Fruit fly (Drosophila melanogaster) whole organism, embryonic: Measurements from ENCODE around the gene Zasp66.
A peak's percentile ranks its signal among the peaks of the same experiment; 100 is the strongest.

Experiments
- Aef1 ChIP-seq: fragments of 200-800 bp; sonication (Bioruptor generic); IDR thresholded peaks from 3 replicates; pipeline ENCODE4 v1.3.6; 2022; ENCODE audit warnings: missing biosample characterization, missing genetic modification characterization
- Asciz ChIP-seq: fragments of 200-800 bp; sonication (Bioruptor generic); optimal IDR thresholded peaks from 2 replicates; lab custom pipeline; 2017; ENCODE audit warnings: missing biosample characterization, mild to moderate bottlenecking, missing genetic modification characterization, missing genetic modification reagents
- Bdp1 ChIP-seq: fragments of 200-800 bp; sonication (Bioruptor generic); optimal IDR thresholded peaks from 3 replicates; lab custom pipeline; 2016; ENCODE audit warnings: missing biosample characterization, missing genetic modification characterization
- CG10321 ChIP-seq: fragments of 200-800 bp; sonication (Bioruptor generic); IDR thresholded peaks from 2 replicates; pipeline ENCODE4 v1.3.6; 2022; ENCODE audit warnings: missing biosample characterization, missing genetic modification characterization
- CG11695 ChIP-seq: fragments of 200-800 bp; sonication (Bioruptor generic); IDR thresholded peaks from 3 replicates; pipeline ENCODE4 v1.3.6; 2022; ENCODE audit warnings: missing biosample characterization, missing genetic modification characterization
- CG12104 ChIP-seq: fragments of 200-800 bp; sonication (Bioruptor generic); optimal IDR thresholded peaks from 3 replicates; lab custom pipeline; 2016; ENCODE audit warnings: missing biosample characterization, missing genetic modification characterization
- CG12236 ChIP-seq: fragments of 200-800 bp; sonication (Bioruptor generic); optimal IDR thresholded peaks from 2 replicates; lab custom pipeline; 2016; ENCODE audit warnings: missing biosample characterization, missing genetic modification characterization
- CG16815 ChIP-seq: fragments of 200-800 bp; sonication (Bioruptor generic); optimal IDR thresholded peaks from 3 replicates; lab custom pipeline; 2017; ENCODE audit warnings: missing biosample characterization, mild to moderate bottlenecking, missing genetic modification characterization
- CG17802 ChIP-seq: fragments of 200-800 bp; sonication (Bioruptor generic); optimal IDR thresholded peaks from 2 replicates; lab custom pipeline; 2018; ENCODE audit warnings: missing biosample characterization, mild to moderate bottlenecking, missing genetic modification characterization, moderate library complexity
- CG18011 ChIP-seq: fragments of 200-800 bp; sonication (Bioruptor generic); optimal IDR thresholded peaks from 2 replicates; lab custom pipeline; 2017; ENCODE audit warnings: missing biosample characterization, missing genetic modification characterization, mild to moderate bottlenecking, moderate library complexity, missing genotype
- CG2202 ChIP-seq: fragments of 200-800 bp; sonication (Bioruptor generic); optimal IDR thresholded peaks from 2 replicates; lab custom pipeline; 2018; ENCODE audit warnings: missing biosample characterization, mild to moderate bottlenecking, missing genetic modification characterization
- CG3281 ChIP-seq: fragments of 200-800 bp; sonication (Bioruptor generic); optimal IDR thresholded peaks from 3 replicates; lab custom pipeline; 2017; ENCODE audit warnings: missing biosample characterization, mild to moderate bottlenecking, missing genetic modification characterization
- CG33557 ChIP-seq: fragments of 200-800 bp; sonication (Bioruptor generic); optimal IDR thresholded peaks from 2 replicates; lab custom pipeline; 2019; ENCODE audit warnings: missing biosample characterization, mild to moderate bottlenecking, missing genetic modification characterization, moderate library complexity
- CG7556 ChIP-seq: fragments of 200-800 bp; sonication (Bioruptor generic); optimal IDR thresholded peaks from 2 replicates; lab custom pipeline; 2017; ENCODE audit warnings: missing biosample characterization, mild to moderate bottlenecking, missing genetic modification characterization
- CG9817 ChIP-seq: fragments of 200-800 bp; sonication (Bioruptor generic); optimal IDR thresholded peaks from 2 replicates; lab custom pipeline; 2018; ENCODE audit warnings: missing biosample characterization, mild to moderate bottlenecking, missing genetic modification characterization, moderate library complexity
- Dek ChIP-seq: fragments of 200-800 bp; sonication (Bioruptor generic); optimal IDR thresholded peaks from 3 replicates; lab custom pipeline; 2019; ENCODE audit warnings: missing biosample characterization, mild to moderate bottlenecking, missing genetic modification characterization, moderate library complexity
- MBD-R2 ChIP-seq: fragments of 200-800 bp; sonication (Bioruptor generic); IDR thresholded peaks from 2 replicates; pipeline ENCODE4 v1.3.6; 2022; ENCODE audit warnings: missing biosample characterization, missing genetic modification characterization
- MTF-1 ChIP-seq: fragments of 200-800 bp; sonication (Bioruptor generic); optimal IDR thresholded peaks from 2 replicates; lab custom pipeline; 2018; ENCODE audit warnings: missing biosample characterization, mild to moderate bottlenecking, missing genetic modification characterization, borderline replicate concordance
- Med ChIP-seq: fragments of 200-800 bp; sonication (Bioruptor generic); peaks from one replicate; lab custom pipeline; 2016; ENCODE audit warnings: missing biosample characterization, missing genetic modification characterization, mild to moderate bottlenecking, inconsistent platforms, moderate library complexity
- Mes4 ChIP-seq: fragments of 200-800 bp; sonication (Bioruptor generic); optimal IDR thresholded peaks from 2 replicates; lab custom pipeline; 2016; ENCODE audit warnings: missing biosample characterization, missing genetic modification characterization
- Nf-YA ChIP-seq: fragments of 200-800 bp; sonication (Bioruptor generic); IDR thresholded peaks from 2 replicates; pipeline ENCODE4 v1.3.6; 2022; ENCODE audit warnings: missing biosample characterization, missing genetic modification characterization
- Nf-YC ChIP-seq: fragments of 200-800 bp; optimal IDR thresholded peaks from 3 replicates; lab custom pipeline; 2019; ENCODE audit warnings: missing biosample characterization, mild to moderate bottlenecking, missing genetic modification characterization, moderate library complexity
- Opbp ChIP-seq: fragments of 200-800 bp; sonication (Bioruptor generic); IDR thresholded peaks from 3 replicates; pipeline ENCODE4 v1.3.6; 2022; ENCODE audit warnings: missing biosample characterization, missing genetic modification characterization; ENCODE audit not compliant: partially characterized antibody
- Stat92E ChIP-seq, 3 experiments: fragments of >200 bp in 2 of 3; fragments of 200-800 bp in 1 of 3; sonication (Bioruptor generic) in 1 of 3; optimal IDR thresholded peaks; 2 replicates each; lab custom pipeline; 2017 to 2019; ENCODE audit warnings: missing biosample characterization in 3 of 3, missing genetic modification characterization in 3 of 3, mild to moderate bottlenecking in 1 of 3, moderate library complexity in 1 of 3
- abd-A ChIP-seq: fragments of 200-800 bp; sonication (Bioruptor generic); optimal IDR thresholded peaks from 3 replicates; lab custom pipeline; 2019; ENCODE audit warnings: missing biosample characterization, mild to moderate bottlenecking, missing genetic modification characterization, moderate library complexity
- caup ChIP-seq: fragments of 200-800 bp; sonication (Bioruptor generic); optimal IDR thresholded peaks from 3 replicates; lab custom pipeline; 2017; ENCODE audit warnings: missing biosample characterization, mild to moderate bottlenecking, missing genetic modification characterization, moderate library complexity; ENCODE audit not compliant: severe bottlenecking
- dan ChIP-seq: fragments of 200-800 bp; sonication (Bioruptor generic); IDR thresholded peaks from 2 replicates; pipeline ENCODE4 v1.3.6; 2022; ENCODE audit warnings: missing biosample characterization, missing genetic modification characterization
- dimm ChIP-seq: fragments of 200-800 bp; sonication (Bioruptor generic); IDR thresholded peaks from 2 replicates; pipeline ENCODE4 v1.3.6; 2022; ENCODE audit warnings: missing biosample characterization, missing genetic modification characterization
- esg ChIP-seq: fragments of 200-800 bp; sonication (Bioruptor generic); conservative IDR thresholded peaks from 2 replicates; pipeline ENCODE4 v1.3.6; 2022; ENCODE audit warnings: missing biosample characterization, missing genetic modification characterization
- exex ChIP-seq: fragments of 200-800 bp; sonication (Bioruptor generic); optimal IDR thresholded peaks from 4 replicates; lab custom pipeline; 2018; ENCODE audit warnings: missing biosample characterization, mild to moderate bottlenecking, missing genetic modification characterization, moderate library complexity
- fd64A ChIP-seq: fragments of 200-800 bp; sonication (Bioruptor generic); optimal IDR thresholded peaks from 3 replicates; lab custom pipeline; 2018; ENCODE audit warnings: missing biosample characterization, mild to moderate bottlenecking, missing genetic modification characterization
- gce ChIP-seq: fragments of 200-800 bp; sonication (Bioruptor generic); IDR thresholded peaks from 3 replicates; pipeline ENCODE4 v1.3.6; 2022; ENCODE audit warnings: missing biosample characterization, missing genetic modification characterization
- gt ChIP-seq: fragments of 200-800 bp; sonication (Bioruptor generic); IDR thresholded peaks from 2 replicates; pipeline ENCODE4 v1.3.6; 2022; ENCODE audit warnings: missing biosample characterization, missing genetic modification characterization
- kni ChIP-seq: fragments of 200-800 bp; sonication (Bioruptor generic); optimal IDR thresholded peaks from 3 replicates; lab custom pipeline; 2017; ENCODE audit warnings: mild to moderate bottlenecking, missing biosample characterization, missing genetic modification reagents, missing genetic modification characterization
- onecut ChIP-seq: fragments of 200-800 bp; sonication (Bioruptor generic); IDR thresholded peaks from 2 replicates; pipeline ENCODE4 v1.3.6; 2022; ENCODE audit warnings: missing biosample characterization, missing genetic modification characterization
- pb ChIP-seq: fragments of 200-800 bp; sonication (Bioruptor generic); optimal IDR thresholded peaks from 3 replicates; lab custom pipeline; 2016; ENCODE audit warnings: missing biosample characterization, missing genetic modification characterization
- prd ChIP-seq, 3 experiments: fragments of >200 bp in 2 of 3; fragments of 200-800 bp in 1 of 3; sonication (Bioruptor generic) in 1 of 3; optimal IDR thresholded peaks in 2 of 3; IDR thresholded peaks in 1 of 3; 2 replicates in 2 of 3; 3 replicates in 1 of 3; pipeline versions ENCODE4 v1.3.6 to Lab custom; 2017 to 2022; ENCODE audit warnings: missing biosample characterization in 1 of 3, missing genetic modification characterization in 1 of 3
- psq ChIP-seq: fragments of 200-800 bp; sonication (Bioruptor generic); optimal IDR thresholded peaks from 2 replicates; lab custom pipeline; 2017; ENCODE audit warnings: missing biosample characterization, missing genetic modification characterization
- pum ChIP-seq: fragments of 200-800 bp; sonication (Bioruptor generic); optimal IDR thresholded peaks from 2 replicates; lab custom pipeline; 2016; ENCODE audit warnings: missing biosample characterization, missing genetic modification characterization
- ranshi ChIP-seq: fragments of 200-800 bp; sonication (Bioruptor generic); IDR thresholded peaks from 2 replicates; pipeline ENCODE4 v1.3.6; 2022; ENCODE audit warnings: missing biosample characterization, missing genetic modification characterization
- sens ChIP-seq: fragments of 200-800 bp; sonication (Bioruptor generic); peaks from one replicate; lab custom pipeline; 2016; ENCODE audit warnings: missing biosample characterization, missing genetic modification characterization
- sens-2 ChIP-seq: fragments of 200-800 bp; sonication (Bioruptor generic); IDR thresholded peaks from 2 replicates; pipeline ENCODE4 v1.3.6; 2022; ENCODE audit warnings: missing biosample characterization, missing genetic modification characterization
- seq ChIP-seq: fragments of 200-800 bp; sonication (Bioruptor generic); IDR thresholded peaks from 2 replicates; pipeline ENCODE4 v1.3.6; 2022; ENCODE audit warnings: missing biosample characterization, missing genetic modification characterization
- tgo ChIP-seq: fragments of 200-800 bp; sonication (Bioruptor generic); IDR thresholded peaks from 3 replicates; pipeline ENCODE4 v1.3.6; 2022; ENCODE audit warnings: missing biosample characterization, missing genetic modification characterization
- tll ChIP-seq, 2 experiments: fragments of 200-800 bp in 1 of 2; fragments of >200 bp in 1 of 2; sonication (Bioruptor generic) in 1 of 2; optimal IDR thresholded peaks; 2 replicates each; lab custom pipeline; 2017 to 2019; ENCODE audit warnings: missing biosample characterization in 2 of 2, missing genetic modification characterization in 2 of 2, mild to moderate bottlenecking in 1 of 2, moderate library complexity in 1 of 2
- tup ChIP-seq: fragments of 200-800 bp; sonication (Bioruptor generic); optimal IDR thresholded peaks from 2 replicates; lab custom pipeline; 2016; ENCODE audit warnings: missing biosample characterization, mild to moderate bottlenecking, missing genetic modification characterization, moderate library complexity
- wdn ChIP-seq: fragments of 200-800 bp; sonication (Bioruptor generic); IDR thresholded peaks from 2 replicates; pipeline ENCODE4 v1.3.6; 2022; ENCODE audit warnings: missing biosample characterization, missing genetic modification characterization

Gene Zasp66

dm6 chr3L:8584086-8584485 is 40.1 kb upstream of the Zasp66 start (continued):
- peak; percentile 34 for TF ChIP-seq Dek (tag; lab: Kevin White, UChicago)
- TF ChIP-seq seq, result peak; percentile 67
- TF ChIP-seq Asciz (GFP tag; lab: Kevin White, UChicago), result peak; percentile 70
- peak; percentile 76 for TF ChIP-seq sens (GFP tag; lab: Kevin White, UChicago)
- TF ChIP-seq tgo (GFP tag; lab: Robert Waterston, UW), result peak; percentile 28; the same call in 1 of the 3 replicates
- TF ChIP-seq CG2202 (tag; lab: Kevin White, UChicago), result no peak
- peak; percentile 24 for TF ChIP-seq tup (GFP tag; lab: Kevin White, UChicago)
- 0 out of 3 replicates have a peak, but pooled peaks have one; percentile 25 for TF ChIP-seq CG11695 (GFP tag; lab: Robert Waterston, UW)
- peak; percentile 6 for TF ChIP-seq exex
- peak; percentile 34 for TF ChIP-seq fd64A (GFP tag; lab: Kevin White, UChicago)
- TF ChIP-seq, all 482 proteins: peak for 111

- peak; percentile 89 for TF ChIP-seq Dek (tag; lab: Kevin White, UChicago)
- TF ChIP-seq pb, result peak; percentile 97
- peak; percentile 99 for TF ChIP-seq Mes4 (GFP tag; lab: Kevin White, UChicago)
- TF ChIP-seq CG12104, result peak; percentile 92
- peak; percentile 99 for TF ChIP-seq caup (GFP tag; lab: Kevin White, UChicago)
- peak; percentile 89 for TF ChIP-seq CG33557 (GFP tag; lab: Kevin White, UChicago)
- peak in 1 of 2 experiments; percentile 64 for TF ChIP-seq tll (GFP tag; optimal IDR thresholded peaks at IDR 0.05; lab: Kevin White, UChicago)
- peak; percentile 85 for TF ChIP-seq dimm (GFP tag; lab: Robert Waterston, UW)
- TF ChIP-seq CG3281 (GFP tag; lab: Kevin White, UChicago), result peak; percentile 97
- TF ChIP-seq Nf-YC, result peak; percentile 83
- peak; percentile 74 for TF ChIP-seq gt (GFP tag; lab: Robert Waterston, UW)
- peak; percentile 91 for TF ChIP-seq kni (GFP tag; lab: Kevin White, UChicago)
- peak; percentile 93 for TF ChIP-seq sens-2
- TF ChIP-seq MTF-1 (GFP tag; lab: Kevin White, UChicago), result peak; percentile 98
- peak; percentile 90 for TF ChIP-seq CG17802 (tag; lab: Kevin White, UChicago)
- no peak for TF ChIP-seq dan (GFP tag; lab: Robert Waterston, UW)
- TF ChIP-seq wdn (GFP tag; lab: Robert Waterston, UW), result peak; percentile 89
- TF ChIP-seq abd-A (tag; lab: Kevin White, UChicago), result no peak
- TF ChIP-seq CG10321 (GFP tag; lab: Robert Waterston, UW), result peak; percentile 79
- peak; percentile 76 for TF ChIP-seq CG16815
- peak; percentile 95 for TF ChIP-seq onecut (GFP tag; lab: Robert Waterston, UW)
- peak; percentile 94 for TF ChIP-seq gce
- peak; percentile 97 for TF ChIP-seq MBD-R2 (GFP tag; lab: Robert Waterston, UW)
- TF ChIP-seq CG18011, result peak; percentile 88
- TF ChIP-seq CG9817 (tag; lab: Kevin White, UChicago), result peak; percentile 94
- peak; percentile 61; the same call in 1 of the 3 replicates for TF ChIP-seq Opbp (GFP tag; lab: Robert Waterston, UW)
- peak; percentile 90 for TF ChIP-seq CG12236 (GFP tag; lab: Kevin White, UChicago)
- TF ChIP-seq Stat92E (GFP tag; optimal IDR thresholded peaks at IDR 0.05; lab: Kevin White, UChicago), result peak in 1 of 3 experiments; percentile 92
- TF ChIP-seq CG7556 (GFP tag; lab: Kevin White, UChicago), result peak; percentile 89
- peak; percentile 100 for TF ChIP-seq Med (GFP tag; lab: Kevin White, UChicago)
- peak; percentile 92 for TF ChIP-seq pum
- TF ChIP-seq esg (GFP tag; lab: Robert Waterston, UW), result peak; percentile 65
- TF ChIP-seq Aef1 (GFP tag; lab: Robert Waterston, UW), result peak; percentile 86
- peak; percentile 91 for TF ChIP-seq Bdp1 (GFP tag; lab: Kevin White, UChicago)
- TF ChIP-seq psq (GFP tag; lab: Kevin White, UChicago), result peak; percentile 81
- peak; percentile 88 for TF ChIP-seq Nf-YA
- peak; percentile 93 for TF ChIP-seq ranshi (GFP tag; lab: Robert Waterston, UW)
- TF ChIP-seq prd (optimal IDR thresholded peaks at IDR 0.05; lab: Kevin White, UChicago), result no peak
- TF ChIP-seq prd (GFP tag; IDR thresholded peaks at IDR 0.05; lab: Robert Waterston, UW), result peak; percentile 84
These were observed 23.3 kb upstream of the Zasp66 start, which contains the start of the genes Nelf-E and RpL14 for dm6 chr3L:8600752-8601433. Nelf-E (minus strand) TSS chr3L:8600879. RpL14 (plus strand) TSS chr3L:8601006.
